Fruit fly (Drosophila melanogaster): ENCODE measurements around the gene kek6.

The kek6 gene

dm6 chr3R:31590281-31590680, 31.7 kb upstream of the kek6 start, which contains the start of gene CG1638:
Gene CG1638, plus strand, starts transcription at chr3R:31590581.
- TF ChIP-seq HLH106 (tag; optimal IDR thresholded peaks at IDR 0.05), result no peak
- TF ChIP-seq Vsx2 (GFP tag; optimal IDR thresholded peaks at IDR 0.05; ENCODE audit: partially characterized antibody), result no peak
- TF ChIP-seq GATAd (GFP tag; optimal IDR thresholded peaks at IDR 0.05), result no peak
- no peak for TF ChIP-seq br (GFP tag; optimal IDR thresholded peaks at IDR 0.05)
- TF ChIP-seq foxo (GFP tag; optimal IDR thresholded peaks at IDR 0.05), result no peak
- TF ChIP-seq CrebA (GFP tag; optimal IDR thresholded peaks at IDR 0.05; ENCODE audit: borderline replicate concordance), result no peak
- TF ChIP-seq dsf (GFP tag; optimal IDR thresholded peaks at IDR 0.05; ENCODE audit: borderline replicate concordance), result no peak
- TF ChIP-seq N (GFP tag; optimal IDR thresholded peaks at IDR 0.05), result no peak
- TF ChIP-seq Abd-B (GFP tag; optimal IDR thresholded peaks at IDR 0.05), result no peak
- TF ChIP-seq dmrt93B (GFP tag; optimal IDR thresholded peaks at IDR 0.05), result no peak
- TF ChIP-seq dl (GFP tag; optimal IDR thresholded peaks at IDR 0.05; ENCODE audit: insufficient read depth in 1 of 2, partially characterized antibody in 2 of 2), result no peak
- TF ChIP-seq fru (GFP tag; optimal IDR thresholded peaks at IDR 0.05), result no peak

- TF ChIP-seq brk (GFP tag; optimal IDR thresholded peaks at IDR 0.05) (peak; percentile 79), ey (GFP tag; optimal IDR thresholded peaks at IDR 0.05) (peak; percentile 90), psq (GFP tag; optimal IDR thresholded peaks at IDR 0.05) (peak; percentile 75), Jra (GFP tag; optimal IDR thresholded peaks at IDR 0.05) (peak; percentile 60), Hr83 (GFP tag; optimal IDR thresholded peaks at IDR 0.05; ENCODE audit: poor library complexity, severe bottlenecking) (peak; percentile 43), foxo (GFP tag; optimal IDR thresholded peaks at IDR 0.05) (peak; percentile 78 to 90), sage (GFP tag; optimal IDR thresholded peaks at IDR 0.05) (peak; percentile 49), h (GFP tag; optimal IDR thresholded peaks at IDR 0.05) (peak; percentile 93), HLH106 (tag; optimal IDR thresholded peaks at IDR 0.05) (peak; percentile 58), pan (optimal IDR thresholded peaks at IDR 0.05) (no peak), Hnf4 (GFP tag; optimal IDR thresholded peaks at IDR 0.05) (peak; percentile 83), rgr (GFP tag; optimal IDR thresholded peaks at IDR 0.05) (peak; percentile 90), OdsH (GFP tag; optimal IDR thresholded peaks at IDR 0.05) (peak; percentile 89), fru (GFP tag; optimal IDR thresholded peaks at IDR 0.05) (peak; percentile 94), Rel (GFP tag; optimal IDR thresholded peaks at IDR 0.05) (peak; percentile 66), Rel (tag; optimal IDR thresholded peaks at IDR 0.05) (peak; percentile 10), br (GFP tag; optimal IDR thresholded peaks at IDR 0.05) (peak; percentile 90), N (GFP tag; optimal IDR thresholded peaks at IDR 0.05) (no peak), dmrt93B (GFP tag; optimal IDR thresholded peaks at IDR 0.05) (peak; percentile 17), woc (GFP tag; optimal IDR thresholded peaks at IDR 0.05) (peak; percentile 56), Sp1 (GFP tag; optimal IDR thresholded peaks at IDR 0.05) (peak; percentile 75), Mio (GFP tag; optimal IDR thresholded peaks at IDR 0.05) (peak; percentile 44), usp (GFP tag; optimal IDR thresholded peaks at IDR 0.05) (no peak), sv (GFP tag; optimal IDR thresholded peaks at IDR 0.05) (peak; percentile 47), Vsx2 (GFP tag; optimal IDR thresholded peaks at IDR 0.05; ENCODE audit: partially characterized antibody) (no peak), CG32264 (GFP tag; optimal IDR thresholded peaks at IDR 0.05) (peak; percentile 53), Dfd (GFP tag; optimal IDR thresholded peaks at IDR 0.05) (no peak)
Observed at dm6 chr3R:31592256-31592879, 29.6 kb upstream of the kek6 start, which contains the start of gene CG1774. Gene CG1774, plus strand, starts transcription at chr3R:31592803.

- no peak for TF ChIP-seq lola (GFP tag; optimal IDR thresholded peaks at IDR 0.05)
- no peak for TF ChIP-seq sage (GFP tag; optimal IDR thresholded peaks at IDR 0.05)
- TF ChIP-seq CG9705 (GFP tag; optimal IDR thresholded peaks at IDR 0.05), result no peak
- no peak for TF ChIP-seq dsf (GFP tag; optimal IDR thresholded peaks at IDR 0.05; ENCODE audit: borderline replicate concordance)
- TF ChIP-seq foxo (GFP tag; optimal IDR thresholded peaks at IDR 0.05), result peak in 1 of 2 experiments; percentile 30
- peak; percentile 15 for TF ChIP-seq Hr83 (GFP tag; optimal IDR thresholded peaks at IDR 0.05; ENCODE audit: poor library complexity, severe bottlenecking)
- TF ChIP-seq br (GFP tag; optimal IDR thresholded peaks at IDR 0.05), result no peak
- no peak for TF ChIP-seq CrebA (GFP tag; optimal IDR thresholded peaks at IDR 0.05; ENCODE audit: borderline replicate concordance)
- no peak for TF ChIP-seq dl (GFP tag; optimal IDR thresholded peaks at IDR 0.05; ENCODE audit: insufficient read depth in 1 of 2, partially characterized antibody in 2 of 2)
- peak; percentile 70 for TF ChIP-seq brk (GFP tag; optimal IDR thresholded peaks at IDR 0.05)
- no peak for TF ChIP-seq Rel (GFP tag; optimal IDR thresholded peaks at IDR 0.05)
- TF ChIP-seq Rel (tag; optimal IDR thresholded peaks at IDR 0.05), result peak; percentile 20
- no peak for TF ChIP-seq N (GFP tag; optimal IDR thresholded peaks at IDR 0.05)
- peak; percentile 13 for TF ChIP-seq Myc (optimal IDR thresholded peaks at IDR 0.05)
- peak; percentile 32 for TF ChIP-seq h (GFP tag; optimal IDR thresholded peaks at IDR 0.05)
- peak; percentile 35 for TF ChIP-seq Hnf4 (GFP tag; optimal IDR thresholded peaks at IDR 0.05)
- no peak for TF ChIP-seq psq (GFP tag; optimal IDR thresholded peaks at IDR 0.05)
- TF ChIP-seq CG32264 (GFP tag; optimal IDR thresholded peaks at IDR 0.05), result no peak
- TF ChIP-seq woc (GFP tag; optimal IDR thresholded peaks at IDR 0.05), result no peak
- no peak for TF ChIP-seq usp (GFP tag; optimal IDR thresholded peaks at IDR 0.05)
- no peak for TF ChIP-seq Abd-B (GFP tag; optimal IDR thresholded peaks at IDR 0.05)
- no peak for TF ChIP-seq rgr (GFP tag; optimal IDR thresholded peaks at IDR 0.05)
- no peak for TF ChIP-seq fru (GFP tag; optimal IDR thresholded peaks at IDR 0.05)
- no peak for TF ChIP-seq Dif (GFP tag; optimal IDR thresholded peaks at IDR 0.05; ENCODE audit: partially characterized antibody)
- TF ChIP-seq Jra (GFP tag; optimal IDR thresholded peaks at IDR 0.05), result peak; percentile 15
- peak; percentile 45 for TF ChIP-seq Sp1 (GFP tag; optimal IDR thresholded peaks at IDR 0.05)
- no peak for TF ChIP-seq jim (GFP tag; optimal IDR thresholded peaks at IDR 0.05)
- no peak for TF ChIP-seq tai (GFP tag; optimal IDR thresholded peaks at IDR 0.05)
- no peak for TF ChIP-seq HLH106 (tag; optimal IDR thresholded peaks at IDR 0.05)
- no peak for TF ChIP-seq dmrt93B (GFP tag; optimal IDR thresholded peaks at IDR 0.05)
- no peak for TF ChIP-seq OdsH (GFP tag; optimal IDR thresholded peaks at IDR 0.05)
- no peak for TF ChIP-seq Hr78 (GFP tag; optimal IDR thresholded peaks at IDR 0.05)
Observed at dm6 chr3R:31596071-31596883, 25.7 kb upstream of the kek6 start, which contains the start of gene RpL6. Gene RpL6, minus strand, starts transcription at chr3R:31596204.
